In genomic region chr3L:2734363-2735160, dm6 we compare ENCODE assay signal across 1 fruit fly cellular context.
TF ChIP-seq lines count a peak whose summit lies in the region.

No protein-coding gene starts in this region.

TF ChIP-seq in whole organism, embryonic, 481 proteins besides CTCF, POLR2A, EP300 and RAD21 (continued from another document and continues in another):
- TF ChIP-seq cato (GFP tag; optimal IDR thresholded peaks at IDR 0.05; lab: Kevin White, UChicago; ENCODE audit: borderline replicate concordance), result no peak
- no peak for TF ChIP-seq CG18476 (GFP tag; optimal IDR thresholded peaks at IDR 0.05; lab: Kevin White, UChicago)
- no peak for TF ChIP-seq Scr (GFP tag; IDR thresholded peaks at IDR 0.05; lab: Robert Waterston, UW; ENCODE audit: partially characterized antibody)
- TF ChIP-seq CG7271 (tag; optimal IDR thresholded peaks at IDR 0.05; lab: Kevin White, UChicago), result no peak
- no peak for TF ChIP-seq salm (tag; optimal IDR thresholded peaks at IDR 0.05; lab: Kevin White, UChicago)
- TF ChIP-seq Stat92E (GFP tag; optimal IDR thresholded peaks at IDR 0.05; lab: Kevin White, UChicago), result no peak
- TF ChIP-seq CG12299 (tag; optimal IDR thresholded peaks at IDR 0.05; lab: Kevin White, UChicago), result no peak
- no peak for TF ChIP-seq Hmx (GFP tag; optimal IDR thresholded peaks at IDR 0.05; lab: Kevin White, UChicago)
- TF ChIP-seq z (GFP tag; IDR thresholded peaks at IDR 0.05; lab: Robert Waterston, UW), result no peak
- TF ChIP-seq CG6272 (GFP tag; IDR thresholded peaks at IDR 0.05; lab: Robert Waterston, UW), result no peak
- no peak for TF ChIP-seq dimm (GFP tag; IDR thresholded peaks at IDR 0.05; lab: Robert Waterston, UW)
- TF ChIP-seq Hey (tag; optimal IDR thresholded peaks at IDR 0.05; lab: Kevin White, UChicago), result no peak
- TF ChIP-seq CG4707 (GFP tag; optimal IDR thresholded peaks at IDR 0.05; lab: Kevin White, UChicago), result no peak
- TF ChIP-seq CG14710 (tag; optimal IDR thresholded peaks at IDR 0.05; lab: Kevin White, UChicago), result no peak
- TF ChIP-seq CG12659 (GFP tag; optimal IDR thresholded peaks at IDR 0.05; lab: Kevin White, UChicago), result no peak
- TF ChIP-seq ems (GFP tag; optimal IDR thresholded peaks at IDR 0.05; lab: Kevin White, UChicago), result peak; percentile 13
- no peak for TF ChIP-seq zf30C (GFP tag; optimal IDR thresholded peaks at IDR 0.05; lab: Kevin White, UChicago)
- TF ChIP-seq slou (GFP tag; optimal IDR thresholded peaks at IDR 0.05; lab: Kevin White, UChicago), result no peak
- TF ChIP-seq Kr (GFP tag; optimal IDR thresholded peaks at IDR 0.05; lab: Kevin White, UChicago), result no peak
- no peak for TF ChIP-seq Abd-B (GFP tag; optimal IDR thresholded peaks at IDR 0.05; lab: Kevin White, UChicago)
- TF ChIP-seq Xrp1 (GFP tag; IDR thresholded peaks at IDR 0.05; lab: Robert Waterston, UW), result no peak
- no peak for TF ChIP-seq Myb (GFP tag; optimal IDR thresholded peaks at IDR 0.05; lab: Kevin White, UChicago)
- no peak for TF ChIP-seq CG13424 (tag; optimal IDR thresholded peaks at IDR 0.05; lab: Kevin White, UChicago)
- TF ChIP-seq jumu (GFP tag; optimal IDR thresholded peaks at IDR 0.05; lab: Kevin White, UChicago), result no peak
- no peak for TF ChIP-seq Mes4 (GFP tag; optimal IDR thresholded peaks at IDR 0.05; lab: Kevin White, UChicago)
- no peak for TF ChIP-seq CG11398 (GFP tag; optimal IDR thresholded peaks at IDR 0.05; lab: Kevin White, UChicago)
- no peak for TF ChIP-seq jigr1 (GFP tag; IDR thresholded peaks at IDR 0.05; lab: Robert Waterston, UW)
- TF ChIP-seq Doc2 (GFP tag; IDR thresholded peaks at IDR 0.05; lab: Robert Waterston, UW), result no peak
- TF ChIP-seq CG14050 (GFP tag; IDR thresholded peaks at IDR 0.05; lab: Robert Waterston, UW), result no peak
- TF ChIP-seq dmrt99B (tag; optimal IDR thresholded peaks at IDR 0.05; lab: Kevin White, UChicago), result no peak
- TF ChIP-seq CG15601 (tag; optimal IDR thresholded peaks at IDR 0.05; lab: Kevin White, UChicago), result peak; percentile 61
- no peak for TF ChIP-seq kni (GFP tag; optimal IDR thresholded peaks at IDR 0.05; lab: Kevin White, UChicago)
- no peak for TF ChIP-seq CG3838 (GFP tag; optimal IDR thresholded peaks at IDR 0.05; lab: Kevin White, UChicago)
- TF ChIP-seq nmo (GFP tag; optimal IDR thresholded peaks at IDR 0.05; lab: Kevin White, UChicago), result peak; percentile 21
- no peak for TF ChIP-seq twi (tag; optimal IDR thresholded peaks at IDR 0.05; lab: Kevin White, UChicago)
- no peak for TF ChIP-seq repo (GFP tag; optimal IDR thresholded peaks at IDR 0.05; lab: Kevin White, UChicago)
- TF ChIP-seq CG9215 (GFP tag; IDR thresholded peaks at IDR 0.05; lab: Robert Waterston, UW), result no peak
- TF ChIP-seq kah (GFP tag; optimal IDR thresholded peaks at IDR 0.05; lab: Kevin White, UChicago), result no peak
- no peak for TF ChIP-seq CG6791 (GFP tag; IDR thresholded peaks at IDR 0.05; lab: Robert Waterston, UW; ENCODE audit: partially characterized antibody)
- TF ChIP-seq H2.0 (GFP tag; IDR thresholded peaks at IDR 0.05; lab: Robert Waterston, UW), result no peak
- TF ChIP-seq onecut (GFP tag; IDR thresholded peaks at IDR 0.05; lab: Robert Waterston, UW), result no peak
- TF ChIP-seq CG17912 (GFP tag; optimal IDR thresholded peaks at IDR 0.05; lab: Kevin White, UChicago), result no peak
- no peak for TF ChIP-seq CG11247 (GFP tag; IDR thresholded peaks at IDR 0.05; lab: Robert Waterston, UW)
- no peak for TF ChIP-seq Gsc (GFP tag; IDR thresholded peaks at IDR 0.05; lab: Robert Waterston, UW)
- TF ChIP-seq CG12071 (GFP tag; optimal IDR thresholded peaks at IDR 0.05; lab: Kevin White, UChicago), result no peak
- no peak for TF ChIP-seq CG1603 (tag; optimal IDR thresholded peaks at IDR 0.05; lab: Kevin White, UChicago)
- no peak for TF ChIP-seq CG17385 (GFP tag; optimal IDR thresholded peaks at IDR 0.05; lab: Kevin White, UChicago)
- TF ChIP-seq CG18764 (GFP tag; optimal IDR thresholded peaks at IDR 0.05; lab: Kevin White, UChicago), result no peak
- no peak for TF ChIP-seq Six4 (GFP tag; optimal IDR thresholded peaks at IDR 0.05; lab: Kevin White, UChicago)
- no peak for TF ChIP-seq NfI (GFP tag; optimal IDR thresholded peaks at IDR 0.05; lab: Kevin White, UChicago)
- no peak for TF ChIP-seq CG30431 (GFP tag; optimal IDR thresholded peaks at IDR 0.05; lab: Kevin White, UChicago)
- no peak for TF ChIP-seq chn (GFP tag; optimal IDR thresholded peaks at IDR 0.05; lab: Kevin White, UChicago)
- no peak for TF ChIP-seq CG30020 (tag; optimal IDR thresholded peaks at IDR 0.05; lab: Kevin White, UChicago)
- no peak for TF ChIP-seq tio (GFP tag; optimal IDR thresholded peaks at IDR 0.05; lab: Kevin White, UChicago)
- peak; percentile 12 for TF ChIP-seq wek (GFP tag; optimal IDR thresholded peaks at IDR 0.05; lab: Kevin White, UChicago)
- TF ChIP-seq BEAF-32 (GFP tag; optimal IDR thresholded peaks at IDR 0.05; lab: Kevin White, UChicago), result no peak
- TF ChIP-seq CG10267 (tag; optimal IDR thresholded peaks at IDR 0.05; lab: Kevin White, UChicago), result no peak
- no peak for TF ChIP-seq CG10565 (GFP tag; optimal IDR thresholded peaks at IDR 0.05; lab: Kevin White, UChicago)
- peak in 1 of 2 experiments; percentile 6 for TF ChIP-seq bsh (GFP tag; optimal IDR thresholded peaks at IDR 0.05; lab: Kevin White, UChicago)
- TF ChIP-seq CG6683 (GFP tag; optimal IDR thresholded peaks at IDR 0.05; lab: Kevin White, UChicago), result peak; percentile 3
- no peak for TF ChIP-seq pzg (GFP tag; optimal IDR thresholded peaks at IDR 0.05; lab: Kevin White, UChicago)
- 0 out of 2 replicates have a peak, but pooled peaks have one; percentile 6 for TF ChIP-seq CG17328 (GFP tag; IDR thresholded peaks at IDR 0.05; lab: Robert Waterston, UW)
- no peak for TF ChIP-seq Bdp1 (GFP tag; optimal IDR thresholded peaks at IDR 0.05; lab: Kevin White, UChicago)
- no peak for TF ChIP-seq HHEX (GFP tag; optimal IDR thresholded peaks at IDR 0.05; lab: Kevin White, UChicago)
- TF ChIP-seq sens (GFP tag; lab: Kevin White, UChicago), result peak; percentile 64
- TF ChIP-seq Meics (GFP tag; optimal IDR thresholded peaks at IDR 0.05; lab: Kevin White, UChicago), result no peak
- TF ChIP-seq cas (GFP tag; IDR thresholded peaks at IDR 0.05; lab: Robert Waterston, UW), result no peak
- TF ChIP-seq tin (GFP tag; optimal IDR thresholded peaks at IDR 0.05; lab: Kevin White, UChicago), result no peak
- TF ChIP-seq dpn (GFP tag; optimal IDR thresholded peaks at IDR 0.05; lab: Kevin White, UChicago), result peak in 1 of 2 experiments; percentile 6
- no peak for TF ChIP-seq Jarid2 (GFP tag; optimal IDR thresholded peaks at IDR 0.05; lab: Kevin White, UChicago)
- no peak for TF ChIP-seq sima (GFP tag; optimal IDR thresholded peaks at IDR 0.05; lab: Kevin White, UChicago)
- TF ChIP-seq CG8388 (GFP tag; optimal IDR thresholded peaks at IDR 0.05; lab: Kevin White, UChicago), result no peak
- TF ChIP-seq stwl (tag; optimal IDR thresholded peaks at IDR 0.05; lab: Kevin White, UChicago), result no peak
- TF ChIP-seq CG9932 (GFP tag; IDR thresholded peaks at IDR 0.05; lab: Robert Waterston, UW), result no peak
- peak; percentile 10; the same call in 1 of the 2 replicates for TF ChIP-seq Rfx (GFP tag; IDR thresholded peaks at IDR 0.05; lab: Robert Waterston, UW)
- TF ChIP-seq ATbp (GFP tag; optimal IDR thresholded peaks at IDR 0.05; lab: Kevin White, UChicago), result peak; percentile 2
- peak; percentile 46; the same call in 1 of the 2 replicates for TF ChIP-seq GATAe (GFP tag; conservative IDR thresholded peaks at IDR 0.05; lab: Robert Waterston, UW)
- TF ChIP-seq HLH3B (GFP tag; IDR thresholded peaks at IDR 0.05; lab: Robert Waterston, UW), result no peak
- no peak for TF ChIP-seq chm (GFP tag; IDR thresholded peaks at IDR 0.05; lab: Robert Waterston, UW)
- TF ChIP-seq CG2678 (tag; optimal IDR thresholded peaks at IDR 0.05; lab: Kevin White, UChicago), result no peak
- no peak for TF ChIP-seq CG31365 (tag; optimal IDR thresholded peaks at IDR 0.05; lab: Kevin White, UChicago)
- TF ChIP-seq yki (optimal IDR thresholded peaks at IDR 0.05; lab: Kevin White, UChicago), result no peak
- no peak for TF ChIP-seq CG8281 (tag; optimal IDR thresholded peaks at IDR 0.05; lab: Kevin White, UChicago)
- TF ChIP-seq CG6689 (GFP tag; IDR thresholded peaks at IDR 0.05; lab: Robert Waterston, UW), result peak; percentile 20; the same call in 1 of the 2 replicates
- no peak for TF ChIP-seq Pdp1 (GFP tag; optimal IDR thresholded peaks at IDR 0.05; lab: Kevin White, UChicago)
- TF ChIP-seq MESR4 (GFP tag; optimal IDR thresholded peaks at IDR 0.05; lab: Kevin White, UChicago), result no peak
- no peak for TF ChIP-seq D19A (tag; optimal IDR thresholded peaks at IDR 0.05; lab: Kevin White, UChicago)
- TF ChIP-seq cg (GFP tag; optimal IDR thresholded peaks at IDR 0.05; lab: Kevin White, UChicago), result no peak
- no peak for TF ChIP-seq trh (GFP tag; optimal IDR thresholded peaks at IDR 0.05; lab: Kevin White, UChicago)
- TF ChIP-seq CG10543 (GFP tag; optimal IDR thresholded peaks at IDR 0.05; lab: Kevin White, UChicago), result peak; percentile 3
- no peak for TF ChIP-seq CG15514 (GFP tag; optimal IDR thresholded peaks at IDR 0.05; lab: Kevin White, UChicago)
- TF ChIP-seq ewg (GFP tag; optimal IDR thresholded peaks at IDR 0.05; lab: Kevin White, UChicago), result no peak
- TF ChIP-seq Lim3 (GFP tag; IDR thresholded peaks at IDR 0.05; lab: Robert Waterston, UW), result no peak
- no peak for TF ChIP-seq CG14441 (GFP tag; IDR thresholded peaks at IDR 0.05; lab: Robert Waterston, UW)
- TF ChIP-seq CG10274 (GFP tag; optimal IDR thresholded peaks at IDR 0.05; lab: Kevin White, UChicago), result no peak
- no peak for TF ChIP-seq CG12744 (GFP tag; optimal IDR thresholded peaks at IDR 0.05; lab: Kevin White, UChicago)
- no peak for TF ChIP-seq sc (optimal IDR thresholded peaks at IDR 0.05; lab: Kevin White, UChicago)
- no peak for TF ChIP-seq sc (GFP tag; optimal IDR thresholded peaks at IDR 0.05; lab: Kevin White, UChicago)
- TF ChIP-seq wdn (GFP tag; IDR thresholded peaks at IDR 0.05; lab: Robert Waterston, UW), result no peak
- TF ChIP-seq unpg (GFP tag; optimal IDR thresholded peaks at IDR 0.05; lab: Kevin White, UChicago), result peak; percentile 12
- TF ChIP-seq so (GFP tag; IDR thresholded peaks at IDR 0.05; lab: Robert Waterston, UW), result no peak
- TF ChIP-seq ranshi (GFP tag; IDR thresholded peaks at IDR 0.05; lab: Robert Waterston, UW), result no peak
- peak; percentile 53 for TF ChIP-seq Med (GFP tag; lab: Kevin White, UChicago)
- no peak for TF ChIP-seq BtbVII (GFP tag; optimal IDR thresholded peaks at IDR 0.05; lab: Kevin White, UChicago)
- no peak for TF ChIP-seq CG9797 (GFP tag; optimal IDR thresholded peaks at IDR 0.05; lab: Kevin White, UChicago)
- TF ChIP-seq mld (GFP tag; IDR thresholded peaks at IDR 0.05; lab: Robert Waterston, UW; ENCODE audit: partially characterized antibody), result no peak
- TF ChIP-seq chinmo (GFP tag; IDR thresholded peaks at IDR 0.05; lab: Robert Waterston, UW; ENCODE audit: partially characterized antibody), result peak; percentile 48; the same call in 1 of the 4 replicates
- TF ChIP-seq Ssrp (tag; optimal IDR thresholded peaks at IDR 0.05; lab: Kevin White, UChicago), result no peak
- no peak for TF ChIP-seq lbe (GFP tag; optimal IDR thresholded peaks at IDR 0.05; lab: Kevin White, UChicago)
- no peak for TF ChIP-seq CG7556 (GFP tag; optimal IDR thresholded peaks at IDR 0.05; lab: Kevin White, UChicago)
- TF ChIP-seq sug (tag; optimal IDR thresholded peaks at IDR 0.05; lab: Kevin White, UChicago), result peak; percentile 61
- no peak for TF ChIP-seq CG5953 (GFP tag; IDR thresholded peaks at IDR 0.05; lab: Robert Waterston, UW)
- no peak for TF ChIP-seq CG2875 (GFP tag; optimal IDR thresholded peaks at IDR 0.05; lab: Kevin White, UChicago)
- TF ChIP-seq CG6654 (GFP tag; optimal IDR thresholded peaks at IDR 0.05; lab: Kevin White, UChicago), result no peak
- TF ChIP-seq ttk (GFP tag; IDR thresholded peaks at IDR 0.05; lab: Robert Waterston, UW), result peak; percentile 43; the same call in 1 of the 2 replicates
- TF ChIP-seq hbn (GFP tag; IDR thresholded peaks at IDR 0.05; lab: Robert Waterston, UW; ENCODE audit: partially characterized antibody), result no peak
- no peak for TF ChIP-seq Vsx1 (GFP tag; optimal IDR thresholded peaks at IDR 0.05; lab: Kevin White, UChicago)
- TF ChIP-seq CG11504 (tag; optimal IDR thresholded peaks at IDR 0.05; lab: Kevin White, UChicago), result no peak
- TF ChIP-seq tna (GFP tag; IDR thresholded peaks at IDR 0.05; lab: Robert Waterston, UW; ENCODE audit: partially characterized antibody), result no peak
- TF ChIP-seq sna (GFP tag; IDR thresholded peaks at IDR 0.05; lab: Robert Waterston, UW; ENCODE audit: partially characterized antibody), result no peak
- no peak for TF ChIP-seq CG2889 (GFP tag; IDR thresholded peaks at IDR 0.05; lab: Robert Waterston, UW)
- no peak for TF ChIP-seq CG43689 (GFP tag; IDR thresholded peaks at IDR 0.05; lab: Robert Waterston, UW)
- no peak for TF ChIP-seq eve (GFP tag; optimal IDR thresholded peaks at IDR 0.05; lab: Kevin White, UChicago)
- no peak for TF ChIP-seq CG18619 (GFP tag; optimal IDR thresholded peaks at IDR 0.05; lab: Kevin White, UChicago)
- TF ChIP-seq HmgZ (tag; optimal IDR thresholded peaks at IDR 0.05; lab: Kevin White, UChicago), result no peak
- no peak for TF ChIP-seq CG1602 (GFP tag; optimal IDR thresholded peaks at IDR 0.05; lab: Kevin White, UChicago)
- TF ChIP-seq CG4424 (GFP tag; optimal IDR thresholded peaks at IDR 0.05; lab: Kevin White, UChicago), result no peak
- no peak for TF ChIP-seq Adf1 (GFP tag; IDR thresholded peaks at IDR 0.05; lab: Robert Waterston, UW)
- TF ChIP-seq abd-A (tag; optimal IDR thresholded peaks at IDR 0.05; lab: Kevin White, UChicago), result no peak
- no peak for TF ChIP-seq Gug (GFP tag; IDR thresholded peaks at IDR 0.05; lab: Robert Waterston, UW)
- peak; percentile 42 for TF ChIP-seq CG12769 (tag; optimal IDR thresholded peaks at IDR 0.05; lab: Kevin White, UChicago)
- no peak for TF ChIP-seq CG14965 (GFP tag; optimal IDR thresholded peaks at IDR 0.05; lab: Kevin White, UChicago; ENCODE audit: borderline replicate concordance)
- TF ChIP-seq phol (tag; optimal IDR thresholded peaks at IDR 0.05; lab: Kevin White, UChicago), result no peak
- TF ChIP-seq CG6813 (GFP tag; optimal IDR thresholded peaks at IDR 0.05; lab: Kevin White, UChicago), result no peak
- TF ChIP-seq CG34224 (GFP tag; IDR thresholded peaks at IDR 0.05; lab: Robert Waterston, UW; ENCODE audit: partially characterized antibody), result no peak
- TF ChIP-seq Chrac-16 (GFP tag; optimal IDR thresholded peaks at IDR 0.05; lab: Kevin White, UChicago), result no peak
- no peak for TF ChIP-seq caup (GFP tag; optimal IDR thresholded peaks at IDR 0.05; lab: Kevin White, UChicago; ENCODE audit: severe bottlenecking)
- peak; percentile 24 for TF ChIP-seq CG10431 (GFP tag; optimal IDR thresholded peaks at IDR 0.05; lab: Kevin White, UChicago)
- TF ChIP-seq crc (GFP tag; optimal IDR thresholded peaks at IDR 0.05; lab: Kevin White, UChicago), result peak; percentile 12
